Worm (Caenorhabditis elegans): ENCODE results near the gene F59E11.6.

Gene F59E11.6

DNA sequence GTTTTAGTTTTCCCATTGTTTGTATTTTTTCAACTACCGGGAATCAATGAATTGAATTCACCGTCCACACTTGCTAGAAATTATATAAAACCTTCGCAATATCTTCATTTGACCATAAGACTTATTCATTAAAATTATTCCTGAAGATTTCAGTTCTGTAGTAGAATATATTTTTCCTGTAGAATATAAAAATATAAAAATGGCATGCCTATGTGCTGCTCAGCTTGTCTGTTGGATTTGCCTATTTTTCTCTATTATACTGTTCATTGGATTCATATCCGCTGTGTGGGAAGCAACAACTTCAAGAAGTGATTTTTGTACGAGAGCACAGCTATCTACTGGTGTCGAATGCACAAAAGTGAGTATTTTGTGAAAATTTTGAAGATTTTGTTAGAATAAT lies at the start of gene F59E11.6:
TSS of gene F59E11.6 (plus strand) at position 111 of the 400 bp plus-strand sequence.
- TF ChIP-seq tbx-11 (GFP tag; IDR thresholded peaks at IDR 0.05) (no peak), pes-1 (GFP tag; IDR thresholded peaks at IDR 0.05) (no peak), tbx-37 (GFP tag; conservative IDR thresholded peaks at IDR 0.05) (no peak), scrt-1 (GFP tag; IDR thresholded peaks at IDR 0.05) (no peak), ceh-13 (GFP tag; optimal IDR thresholded peaks at IDR 0.05) (no peak), sea-1 (GFP tag; conservative IDR thresholded peaks at IDR 0.05) (no peak), hnd-1 (tag; optimal IDR thresholded peaks at IDR 0.05) (no peak), flt-1 (GFP tag; IDR thresholded peaks at IDR 0.05) (no peak), aly-1 (tag; optimal IDR thresholded peaks at IDR 0.05) (no peak), ceh-36 (tag; optimal IDR thresholded peaks at IDR 0.05) (no peak), ets-7 (tag; optimal IDR thresholded peaks at IDR 0.05) (no peak)

DNA sequence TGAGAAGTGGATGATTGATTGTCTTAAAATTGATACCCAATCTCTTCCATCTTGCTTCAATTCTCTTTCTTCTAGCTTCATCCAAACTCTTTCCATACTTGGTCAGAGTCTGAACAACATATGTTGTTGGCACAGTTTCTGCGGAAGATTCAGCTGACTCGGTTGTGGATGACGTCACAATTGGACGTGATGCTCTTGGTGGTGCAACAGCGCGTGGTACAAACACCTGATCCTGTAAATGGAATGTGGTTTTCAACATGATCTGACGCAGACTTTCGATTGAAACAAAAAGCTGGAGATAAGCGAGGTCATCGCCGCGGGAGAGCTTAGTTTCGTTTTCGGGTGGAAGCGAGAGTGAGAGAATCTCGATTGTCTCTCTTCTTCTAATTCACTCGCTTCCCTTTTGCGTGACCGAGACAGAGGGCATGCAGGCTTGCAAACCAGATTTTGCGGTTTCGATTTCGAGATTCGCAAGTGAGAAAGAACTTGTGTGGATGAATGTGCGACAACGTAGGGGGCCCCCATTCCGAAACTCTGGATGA lies 49.1 kb upstream of the F59E11.6 start:
- no peak for TF ChIP-seq scrt-1 (GFP tag; IDR thresholded peaks at IDR 0.05)
- TF ChIP-seq tbx-37 (GFP tag; conservative IDR thresholded peaks at IDR 0.05) = no peak
- no peak for TF ChIP-seq hnd-1 (tag; optimal IDR thresholded peaks at IDR 0.05)
- TF ChIP-seq tra-4 (tag; optimal IDR thresholded peaks at IDR 0.05) = no peak
- no peak for TF ChIP-seq ets-7 (tag; optimal IDR thresholded peaks at IDR 0.05)
- no peak for TF ChIP-seq flt-1 (GFP tag; IDR thresholded peaks at IDR 0.05)
- no peak for TF ChIP-seq hmbx-1 (tag; optimal IDR thresholded peaks at IDR 0.05)
- no peak for TF ChIP-seq ama-1 (optimal IDR thresholded peaks at IDR 0.05)
- TF ChIP-seq sea-1 (GFP tag; conservative IDR thresholded peaks at IDR 0.05) = no peak
- no peak for TF ChIP-seq hmg-4 (GFP tag; optimal IDR thresholded peaks at IDR 0.05)
- TF ChIP-seq F13C5.2 (tag; optimal IDR thresholded peaks at IDR 0.05) = no peak
- TF ChIP-seq tbx-11 (GFP tag; IDR thresholded peaks at IDR 0.05) = no peak
- TF ChIP-seq ceh-13 (GFP tag; optimal IDR thresholded peaks at IDR 0.05) = no peak
- no peak for TF ChIP-seq pes-1 (GFP tag; IDR thresholded peaks at IDR 0.05)
- no peak for TF ChIP-seq aly-1 (tag; optimal IDR thresholded peaks at IDR 0.05)
- no peak for TF ChIP-seq B0310.2 (tag; optimal IDR thresholded peaks at IDR 0.05)
- TF ChIP-seq ceh-36 (tag; optimal IDR thresholded peaks at IDR 0.05) = no peak

DNA sequence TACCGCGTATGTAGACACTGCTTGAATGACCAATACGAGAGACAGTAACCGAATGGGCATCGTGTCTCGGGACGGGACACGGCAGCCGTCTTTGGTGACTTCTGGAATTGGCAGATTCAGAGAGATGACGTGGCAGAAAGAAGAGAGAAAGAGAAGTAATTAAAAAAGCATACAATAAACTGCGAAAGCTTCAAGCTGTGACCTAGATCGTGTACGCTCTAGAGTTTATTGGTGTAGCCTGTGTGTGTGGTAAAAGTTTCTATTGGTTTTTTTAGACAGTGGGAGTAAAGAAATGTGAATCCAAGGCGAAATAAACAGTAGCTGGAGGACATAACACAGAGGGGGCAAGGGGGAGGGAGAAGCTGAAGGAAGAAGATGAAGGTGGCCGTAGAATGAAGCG lies 47.6 kb upstream of the F59E11.6 start, which contains the start of gene T19A5.3:
TSS of gene T19A5.3 (minus strand) at position 101 of the 400 bp plus-strand sequence.
- TF ChIP-seq B0310.2 (tag; optimal IDR thresholded peaks at IDR 0.05) = no peak

DNA sequence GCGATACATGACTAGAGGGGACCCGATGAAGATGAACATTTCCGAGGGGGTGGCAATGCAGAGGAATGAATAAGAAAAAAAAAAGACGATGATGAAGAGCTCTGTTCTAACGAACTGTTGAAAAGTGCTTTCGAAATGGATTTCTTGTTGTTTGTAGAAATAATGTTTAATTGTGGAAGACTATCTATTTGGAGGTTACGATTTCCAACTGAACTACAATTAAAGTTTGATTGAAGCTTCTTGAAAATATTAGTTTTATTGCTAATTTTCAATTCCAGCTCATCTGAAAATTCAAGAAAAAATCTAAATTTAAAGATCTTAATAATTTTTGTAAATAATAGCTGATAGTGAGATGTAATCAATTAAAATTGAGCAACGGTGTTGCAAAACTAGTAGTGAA lies 47.1 kb upstream of the F59E11.6 start:
- TF ChIP-seq sea-1 (GFP tag; conservative IDR thresholded peaks at IDR 0.05) (no peak), ama-1 (optimal IDR thresholded peaks at IDR 0.05) (no peak), hnd-1 (tag; optimal IDR thresholded peaks at IDR 0.05) (no peak), tra-4 (tag; optimal IDR thresholded peaks at IDR 0.05) (no peak), ceh-36 (tag; optimal IDR thresholded peaks at IDR 0.05) (no peak), ets-7 (tag; optimal IDR thresholded peaks at IDR 0.05) (no peak), aly-1 (tag; optimal IDR thresholded peaks at IDR 0.05) (no peak), B0310.2 (tag; optimal IDR thresholded peaks at IDR 0.05) (no peak), hmg-4 (GFP tag; optimal IDR thresholded peaks at IDR 0.05) (no peak), pes-1 (GFP tag; IDR thresholded peaks at IDR 0.05) (no peak), scrt-1 (GFP tag; IDR thresholded peaks at IDR 0.05) (no peak), F13C5.2 (tag; optimal IDR thresholded peaks at IDR 0.05) (no peak), tbx-11 (GFP tag; IDR thresholded peaks at IDR 0.05) (no peak), ceh-13 (GFP tag; optimal IDR thresholded peaks at IDR 0.05) (no peak), hmbx-1 (tag; optimal IDR thresholded peaks at IDR 0.05) (no peak)

DNA sequence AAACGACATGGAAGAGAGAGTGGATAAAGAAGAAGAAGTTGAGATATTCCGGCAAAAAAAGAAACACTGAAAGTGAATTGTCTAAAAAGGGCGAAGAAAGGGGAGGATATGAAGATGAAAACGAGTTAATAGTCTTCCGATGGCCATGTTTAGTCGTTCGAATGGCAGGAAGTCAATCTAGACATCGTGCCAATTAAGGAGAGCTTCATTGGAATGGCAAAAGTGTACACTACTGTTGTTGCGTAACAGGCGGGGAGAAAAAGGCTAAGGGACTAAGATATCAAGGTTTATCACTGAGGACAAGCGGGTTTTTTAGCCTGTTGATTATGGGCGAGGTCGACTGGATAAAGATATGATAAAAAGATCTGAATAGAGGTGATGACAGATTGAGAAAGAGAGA lies 45.4 kb upstream of the F59E11.6 start:
- TF ChIP-seq tbx-11 (GFP tag; IDR thresholded peaks at IDR 0.05) = no peak
- TF ChIP-seq tbx-37 (GFP tag; conservative IDR thresholded peaks at IDR 0.05) = no peak
- TF ChIP-seq aly-1 (tag; optimal IDR thresholded peaks at IDR 0.05) = no peak
- TF ChIP-seq scrt-1 (GFP tag; IDR thresholded peaks at IDR 0.05) = no peak
- TF ChIP-seq flt-1 (GFP tag; IDR thresholded peaks at IDR 0.05) = no peak
- TF ChIP-seq sea-1 (GFP tag; conservative IDR thresholded peaks at IDR 0.05) = no peak
- TF ChIP-seq tra-4 (tag; optimal IDR thresholded peaks at IDR 0.05) = no peak
- TF ChIP-seq hmg-4 (GFP tag; optimal IDR thresholded peaks at IDR 0.05) = no peak
- TF ChIP-seq ets-7 (tag; optimal IDR thresholded peaks at IDR 0.05) = no peak

DNA sequence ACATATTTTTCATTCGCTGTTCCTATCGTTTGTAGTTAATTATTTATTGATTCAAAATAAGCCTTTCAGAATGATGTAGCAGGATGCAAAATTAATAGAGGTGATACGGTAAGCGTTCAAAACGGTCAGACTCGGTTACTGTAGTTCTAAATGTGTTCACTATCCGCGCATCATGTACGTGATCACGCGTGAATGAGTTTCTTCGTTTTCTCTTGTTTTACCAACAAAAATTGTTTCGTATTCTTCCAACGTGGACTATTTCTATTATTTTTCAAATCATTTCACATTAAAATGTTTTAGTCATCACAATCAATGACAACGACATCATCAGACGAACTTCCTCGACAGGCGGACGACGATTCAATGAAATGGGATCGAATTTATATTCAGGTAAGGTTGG lies 44.1 kb upstream of the F59E11.6 start, which contains the start of gene gck-1:
TSS of gene gck-1 (plus strand) at position 301 of the 400 bp plus-strand sequence.
- TF ChIP-seq tbx-11 (GFP tag; IDR thresholded peaks at IDR 0.05) (no peak), F13C5.2 (tag; optimal IDR thresholded peaks at IDR 0.05) (no peak)

DNA sequence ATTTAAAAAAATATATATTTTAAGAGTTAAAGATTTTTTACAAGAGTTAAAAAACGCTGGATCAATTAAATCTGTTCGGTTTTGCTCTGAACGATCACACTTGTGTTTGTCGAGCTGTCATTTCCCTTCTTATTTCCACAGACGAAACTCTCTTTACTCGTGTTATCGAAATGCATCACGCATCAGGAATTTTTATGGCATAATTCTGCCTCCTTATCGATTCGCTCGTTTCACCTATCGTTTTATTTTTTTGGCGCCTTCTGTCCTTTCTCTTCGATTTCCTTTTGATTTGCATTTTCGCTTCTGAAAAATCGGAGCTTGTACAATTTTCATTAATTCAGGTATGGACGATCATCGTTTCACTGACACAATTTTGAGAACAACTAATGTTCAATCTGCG lies 43.2 kb upstream of the F59E11.6 start:
- TF ChIP-seq F13C5.2 (tag; optimal IDR thresholded peaks at IDR 0.05) (no peak), hnd-1 (tag; optimal IDR thresholded peaks at IDR 0.05) (no peak), sea-1 (GFP tag; conservative IDR thresholded peaks at IDR 0.05) (no peak), B0310.2 (tag; optimal IDR thresholded peaks at IDR 0.05) (no peak), aly-1 (tag; optimal IDR thresholded peaks at IDR 0.05) (no peak), tbx-11 (GFP tag; IDR thresholded peaks at IDR 0.05) (no peak), ama-1 (optimal IDR thresholded peaks at IDR 0.05) (no peak), tra-4 (tag; optimal IDR thresholded peaks at IDR 0.05) (no peak), ceh-13 (GFP tag; optimal IDR thresholded peaks at IDR 0.05) (no peak), pes-1 (GFP tag; IDR thresholded peaks at IDR 0.05) (no peak), ceh-36 (tag; optimal IDR thresholded peaks at IDR 0.05) (no peak), flt-1 (GFP tag; IDR thresholded peaks at IDR 0.05) (no peak)

DNA sequence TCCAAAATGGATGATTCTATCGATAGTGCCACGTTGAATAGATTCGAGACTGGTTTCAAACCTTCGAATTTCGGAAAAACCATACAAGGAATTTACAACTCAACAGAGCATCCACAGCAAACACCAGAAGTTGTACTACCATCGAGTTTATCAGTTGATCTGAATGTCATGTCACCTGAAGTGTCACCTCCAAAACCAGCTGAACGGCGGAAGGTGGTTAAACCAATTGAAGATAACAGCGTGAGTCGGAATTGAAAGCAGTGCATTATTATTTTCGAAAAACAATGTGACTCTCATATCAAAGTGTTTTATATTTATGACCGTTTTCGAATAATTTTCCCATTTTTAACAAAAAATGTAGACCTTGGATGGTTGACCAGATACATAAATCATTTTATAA lies 42.6 kb upstream of the F59E11.6 start:
- TF ChIP-seq sea-1 (GFP tag; conservative IDR thresholded peaks at IDR 0.05) = no peak
- TF ChIP-seq hmbx-1 (tag; optimal IDR thresholded peaks at IDR 0.05) = no peak
- TF ChIP-seq tbx-11 (GFP tag; IDR thresholded peaks at IDR 0.05) = no peak
- no peak for TF ChIP-seq F13C5.2 (tag; optimal IDR thresholded peaks at IDR 0.05)

Measured in whole organism, early embryonic.